Worm (Caenorhabditis elegans) whole organism, young adult: ENCODE measurements around the gene C25H3.16.

Experiments
- B0035.1 ChIP-seq: sonication (generic microtip); optimal IDR thresholded peaks from 2 replicates; lab custom pipeline; 2016; ENCODE audit warnings: missing genetic modification characterization, mild to moderate bottlenecking, missing compliant biosample characterization, missing genotype, missing genetic modification reagents
- F22D6.2 ChIP-seq: sonication (generic microtip); optimal IDR thresholded peaks from 2 replicates; lab custom pipeline; 2016; ENCODE audit warnings: mild to moderate bottlenecking, missing genetic modification characterization, missing compliant biosample characterization
- F23B12.7 ChIP-seq: sonication (generic microtip); optimal IDR thresholded peaks from 2 replicates; lab custom pipeline; 2017; ENCODE audit warnings: missing genetic modification characterization, mild to moderate bottlenecking, missing compliant biosample characterization, antibody characterized with exemption, moderate library complexity; ENCODE audit not compliant: insufficient read depth
- F33H1.4 ChIP-seq: fragments of 200-800 bp; sonication (Bioruptor generic); IDR thresholded peaks from 2 replicates; pipeline ENCODE4 v1.3.6; 2022; ENCODE audit warnings: missing genetic modification reagents, missing genetic modification characterization, missing compliant biosample characterization
- F49E8.2 ChIP-seq: sonication (generic microtip); optimal IDR thresholded peaks from 3 replicates; lab custom pipeline; 2017; ENCODE audit warnings: missing genetic modification characterization, mild to moderate bottlenecking, missing compliant biosample characterization, antibody characterized with exemption, moderate library complexity; ENCODE audit not compliant: insufficient read depth
- F55B11.4 ChIP-seq: sonication (generic microtip); optimal IDR thresholded peaks from 2 replicates; lab custom pipeline; 2016; ENCODE audit warnings: missing compliant biosample characterization, missing genetic modification characterization, borderline replicate concordance; ENCODE audit not compliant: insufficient read depth
- F57A8.1 ChIP-seq: fragments of 200-800 bp; sonication (Bioruptor generic); optimal IDR thresholded peaks from 2 replicates; lab custom pipeline; 2018; ENCODE audit warnings: mild to moderate bottlenecking, missing genetic modification characterization, moderate library complexity, missing compliant biosample characterization
- K12H6.12 ChIP-seq: fragments of 200-800 bp; sonication (Bioruptor generic); optimal IDR thresholded peaks from 2 replicates; lab custom pipeline; 2018; ENCODE audit warnings: mild to moderate bottlenecking, missing genetic modification characterization, missing compliant biosample characterization
- T07F8.4 ChIP-seq: sonication (generic microtip); optimal IDR thresholded peaks from 2 replicates; lab custom pipeline; 2016; ENCODE audit warnings: mild to moderate bottlenecking, missing genetic modification characterization, moderate library complexity, missing compliant biosample characterization
- Y67H2A.10 ChIP-seq: fragments of 200-800 bp; sonication (Bioruptor generic); conservative IDR thresholded peaks from 2 replicates; pipeline ENCODE4 v1.3.6; 2022; ENCODE audit warnings: missing genetic modification reagents, missing genetic modification characterization, missing compliant biosample characterization
- Y79H2A.3 ChIP-seq: fragments of 200-800 bp; sonication (Bioruptor generic); conservative IDR thresholded peaks from 2 replicates; pipeline ENCODE4 v1.3.6; 2022; ENCODE audit warnings: missing genetic modification reagents, missing genetic modification characterization, missing compliant biosample characterization
- aptf-2 ChIP-seq: fragments of 200-800 bp; sonication (Bioruptor generic); conservative IDR thresholded peaks from 2 replicates; pipeline ENCODE4 v1.3.6; 2022; ENCODE audit warnings: missing genetic modification reagents, missing genetic modification characterization, missing compliant biosample characterization
- athp-1 ChIP-seq: sonication (generic microtip); optimal IDR thresholded peaks from 2 replicates; lab custom pipeline; 2017; ENCODE audit warnings: mild to moderate bottlenecking, missing genetic modification characterization, missing compliant biosample characterization
- attf-5 ChIP-seq: fragments of 200-800 bp; sonication (Bioruptor generic); optimal IDR thresholded peaks from 2 replicates; lab custom pipeline; 2018; ENCODE audit warnings: mild to moderate bottlenecking, missing genetic modification characterization, missing compliant biosample characterization
- cebp-1 ChIP-seq, 2 experiments: fragments of 200-800 bp in 1 of 2; sonication (Bioruptor generic) in 1 of 2; sonication (generic microtip) in 1 of 2; IDR thresholded peaks in 1 of 2; optimal IDR thresholded peaks in 1 of 2; 2 replicates each; pipeline versions ENCODE4 v1.3.6 to Lab custom; 2017 to 2022; ENCODE audit warnings: missing compliant biosample characterization in 2 of 2, missing genetic modification characterization in 2 of 2, mild to moderate bottlenecking in 1 of 2, missing genetic modification reagents in 1 of 2, moderate library complexity in 1 of 2
- ceh-100 ChIP-seq: fragments of 200-800 bp; sonication (Bioruptor generic); IDR thresholded peaks from 2 replicates; pipeline ENCODE4 v1.3.6; 2022; ENCODE audit warnings: missing genetic modification reagents, missing genetic modification characterization, missing compliant biosample characterization
- ceh-40 ChIP-seq: fragments of 200-800 bp; sonication (Bioruptor generic); IDR thresholded peaks from 2 replicates; pipeline ENCODE4 v1.3.6; 2022; ENCODE audit warnings: missing genetic modification characterization, missing compliant biosample characterization
- ceh-58 ChIP-seq: fragments of 200-800 bp; sonication (Bioruptor generic); IDR thresholded peaks from 2 replicates; pipeline ENCODE4 v1.3.6; 2022; ENCODE audit warnings: missing genetic modification characterization, missing compliant biosample characterization
- ceh-91 ChIP-seq: fragments of 200-800 bp; sonication (Bioruptor generic); IDR thresholded peaks from 2 replicates; pipeline ENCODE4 v1.3.6; 2022; ENCODE audit warnings: missing genetic modification reagents, missing genetic modification characterization, missing compliant biosample characterization
- dox-1 ChIP-seq: fragments of 200-800 bp; sonication (Bioruptor generic); IDR thresholded peaks from 2 replicates; pipeline ENCODE4 v1.3.6; 2022; ENCODE audit warnings: missing genetic modification reagents, missing genetic modification characterization, missing compliant biosample characterization
- ekl-4 ChIP-seq: fragments of 200-800 bp; sonication (Bioruptor generic); IDR thresholded peaks from 2 replicates; pipeline ENCODE4 v1.3.6; 2022; ENCODE audit warnings: missing genetic modification reagents, missing genetic modification characterization, missing compliant biosample characterization
- ets-4 ChIP-seq: fragments of 200-800 bp; sonication (Bioruptor generic); optimal IDR thresholded peaks from 2 replicates; lab custom pipeline; 2018; ENCODE audit warnings: mild to moderate bottlenecking, missing genetic modification characterization, missing compliant biosample characterization
- gei-17 ChIP-seq: fragments of 200-800 bp; sonication (Bioruptor generic); optimal IDR thresholded peaks from 2 replicates; lab custom pipeline; 2018; ENCODE audit warnings: mild to moderate bottlenecking, missing genetic modification characterization, missing compliant biosample characterization
- him-1 ChIP-seq: sonication (generic microtip); optimal IDR thresholded peaks from 2 replicates; lab custom pipeline; 2016; ENCODE audit warnings: missing genotype, missing genetic modification reagents, missing genetic modification characterization, missing compliant biosample characterization
- hlh-26 ChIP-seq: fragments of 200-800 bp; sonication (Bioruptor generic); conservative IDR thresholded peaks from 2 replicates; pipeline ENCODE4 v1.3.6; 2022; ENCODE audit warnings: missing genetic modification reagents, missing genetic modification characterization, missing compliant biosample characterization
- hmg-1.2 ChIP-seq: fragments of 200-800 bp; sonication (Bioruptor generic); IDR thresholded peaks from 2 replicates; pipeline ENCODE4 v1.3.6; 2022; ENCODE audit warnings: missing genetic modification reagents, missing genetic modification characterization, missing compliant biosample characterization
- hmg-20 ChIP-seq: fragments of 200-800 bp; sonication (Bioruptor generic); IDR thresholded peaks from 2 replicates; pipeline ENCODE4 v1.3.6; 2022; ENCODE audit warnings: missing genetic modification reagents, missing genetic modification characterization, missing compliant biosample characterization
- let-607 ChIP-seq, 2 experiments: fragments of 200-800 bp in 1 of 2; sonication (Bioruptor generic) in 1 of 2; sonication (generic microtip) in 1 of 2; optimal IDR thresholded peaks; 2 replicates each; lab custom pipeline; 2016 to 2018; ENCODE audit warnings: mild to moderate bottlenecking in 2 of 2, missing compliant biosample characterization in 2 of 2, missing genetic modification characterization in 2 of 2, moderate library complexity in 2 of 2, missing genotype in 1 of 2
- lin-54 ChIP-seq: fragments of 200-800 bp; sonication (Bioruptor generic); optimal IDR thresholded peaks from 2 replicates; lab custom pipeline; 2018; ENCODE audit warnings: mild to moderate bottlenecking, missing genetic modification characterization, missing compliant biosample characterization
- lir-1 ChIP-seq: fragments of 200-800 bp; sonication (Bioruptor generic); conservative IDR thresholded peaks from 2 replicates; pipeline ENCODE4 v1.3.6; 2022; ENCODE audit warnings: missing genetic modification reagents, missing genetic modification characterization, missing compliant biosample characterization
- lsl-1 ChIP-seq: fragments of 200-800 bp; sonication (Bioruptor generic); optimal IDR thresholded peaks from 2 replicates; lab custom pipeline; 2018; ENCODE audit warnings: mild to moderate bottlenecking, missing genetic modification characterization, moderate library complexity, missing compliant biosample characterization
- madf-10 ChIP-seq: sonication (generic microtip); optimal IDR thresholded peaks from 2 replicates; lab custom pipeline; 2016; ENCODE audit warnings: mild to moderate bottlenecking, missing genetic modification characterization, missing compliant biosample characterization
- madf-6 ChIP-seq: fragments of 200-800 bp; sonication (Bioruptor generic); IDR thresholded peaks from 2 replicates; pipeline ENCODE4 v1.3.6; 2022; ENCODE audit warnings: missing genetic modification reagents, missing genetic modification characterization, missing compliant biosample characterization
- nfya-1 ChIP-seq: sonication (generic microtip); optimal IDR thresholded peaks from 2 replicates; lab custom pipeline; 2017; ENCODE audit warnings: antibody characterized with exemption, missing compliant biosample characterization, missing genetic modification characterization, borderline replicate concordance; ENCODE audit not compliant: insufficient read depth
- nhr-90 ChIP-seq: sonication (generic microtip); optimal IDR thresholded peaks from 2 replicates; lab custom pipeline; 2016; ENCODE audit warnings: missing genotype, mild to moderate bottlenecking, missing genetic modification characterization, missing compliant biosample characterization
- pbrm-1 ChIP-seq: fragments of 200-800 bp; sonication (Bioruptor generic); IDR thresholded peaks from 2 replicates; pipeline ENCODE4 v1.3.6; 2022; ENCODE audit warnings: missing genetic modification reagents, missing genetic modification characterization, missing compliant biosample characterization
- sea-2 ChIP-seq: fragments of 200-800 bp; sonication (Bioruptor generic); IDR thresholded peaks from 2 replicates; pipeline ENCODE4 v1.3.6; 2022; ENCODE audit warnings: missing genetic modification characterization, missing compliant biosample characterization
- snpc-4 ChIP-seq, 5 experiments: fragments of 150-350 bp in 1 of 5; sonication (generic microtip) in 4 of 5; optimal IDR thresholded peaks; 2 replicates each; lab custom pipeline; 2014 to 2018; ENCODE audit warnings: missing genetic modification characterization in 5 of 5, missing biosample characterization in 3 of 5, antibody characterized with exemption in 2 of 5, mild to moderate bottlenecking in 2 of 5, missing compliant biosample characterization in 2 of 5, missing genotype in 2 of 5, moderate library complexity in 2 of 5, missing genetic modification reagents in 1 of 5
- tbp1 ChIP-seq: fragments of 200-800 bp; sonication (Bioruptor generic); optimal IDR thresholded peaks from 2 replicates; lab custom pipeline; 2018; ENCODE audit warnings: mild to moderate bottlenecking, missing genetic modification characterization, missing compliant biosample characterization
- tbx-9 ChIP-seq: sonication (generic microtip); optimal IDR thresholded peaks from 2 replicates; lab custom pipeline; 2016; ENCODE audit warnings: borderline replicate concordance, missing genetic modification characterization, inconsistent platforms, missing compliant biosample characterization
- tlf-1 ChIP-seq: fragments of 200-800 bp; sonication (Bioruptor generic); optimal IDR thresholded peaks from 2 replicates; lab custom pipeline; 2018; ENCODE audit warnings: mild to moderate bottlenecking, missing genetic modification characterization, missing compliant biosample characterization
- zfh-2 ChIP-seq: fragments of 200-800 bp; sonication (Bioruptor generic); conservative IDR thresholded peaks from 2 replicates; pipeline ENCODE4 v1.3.6; 2022; ENCODE audit warnings: missing genetic modification reagents, missing genetic modification characterization, missing compliant biosample characterization
- ztf-18 ChIP-seq: sonication (generic microtip); optimal IDR thresholded peaks from 2 replicates; lab custom pipeline; 2016; ENCODE audit warnings: missing genotype, mild to moderate bottlenecking, missing genetic modification characterization, missing compliant biosample characterization
- ztf-28 ChIP-seq: fragments of 200-800 bp; sonication (Bioruptor generic); IDR thresholded peaks from 2 replicates; pipeline ENCODE4 v1.3.6; 2022; ENCODE audit warnings: missing genetic modification reagents, missing genetic modification characterization, missing compliant biosample characterization

C25H3.16 gene

ce11 chrII:5680703-5681102 lies 14.6 kb downstream of the C25H3.16 start, which contains the start of gene flp-27 (continued):
- no peak for TF ChIP-seq ztf-28 (GFP tag; lab: Robert Waterston, UW)
- TF ChIP-seq, all 124 proteins: peak for 0

- TF ChIP-seq athp-1 (peak; percentile 17), ceh-91 (GFP tag; lab: Robert Waterston, UW) (no peak), ztf-18 (peak; percentile 15), Y67H2A.10 (GFP tag; lab: Robert Waterston, UW) (no peak), F22D6.2 (tag; lab: Kevin White, UChicago) (no peak), hlh-26 (GFP tag; lab: Robert Waterston, UW) (no peak), ets-4 (GFP tag; lab: Kevin White, UChicago) (no peak), attf-5 (GFP tag; lab: Kevin White, UChicago) (peak; percentile 79), lir-1 (GFP tag; lab: Robert Waterston, UW) (no peak), zfh-2 (GFP tag; lab: Robert Waterston, UW) (no peak), tlf-1 (GFP tag; lab: Kevin White, UChicago) (peak; percentile 21), lsl-1 (GFP tag; lab: Kevin White, UChicago) (no peak), him-1 (no peak), ceh-40 (GFP tag; lab: Robert Waterston, UW) (no peak), tbp1 (GFP tag; lab: Kevin White, UChicago) (peak; percentile 41), gei-17 (GFP tag; lab: Kevin White, UChicago) (no peak), dox-1 (peak; percentile 71), F23B12.7 (tag; lab: Kevin White, UChicago) (no peak), let-607 (tag; optimal IDR thresholded peaks at IDR 0.05; lab: Kevin White, UChicago) (no peak), K12H6.12 (tag; lab: Kevin White, UChicago) (peak; percentile 20), nfya-1 (tag; lab: Kevin White, UChicago) (no peak), hmg-20 (GFP tag; lab: Robert Waterston, UW) (no peak), ceh-58 (GFP tag; lab: Robert Waterston, UW) (no peak), ceh-100 (GFP tag; lab: Robert Waterston, UW) (no peak), snpc-4 (GFP tag; optimal IDR thresholded peaks at IDR 0.05; lab: Kevin White, UChicago) (no peak), snpc-4 (tag; optimal IDR thresholded peaks at IDR 0.05; lab: Kevin White, UChicago) (peak in 3 of 4 experiments; percentile 10 to 46 (median 33)), nhr-90 (tag; lab: Kevin White, UChicago) (no peak), aptf-2 (GFP tag; lab: Robert Waterston, UW) (0 out of 2 replicates have a peak, but pooled peaks have one; percentile 28), sea-2 (GFP tag; lab: Robert Waterston, UW) (no peak), T07F8.4 (no peak), ekl-4 (GFP tag; lab: Robert Waterston, UW) (no peak), F57A8.1 (GFP tag; lab: Kevin White, UChicago) (no peak), Y79H2A.3 (GFP tag; lab: Robert Waterston, UW) (no peak), pbrm-1 (GFP tag; lab: Robert Waterston, UW) (peak; percentile 7; the same call in 1 of the 2 replicates), tbx-9 (no peak), lin-54 (GFP tag; lab: Kevin White, UChicago) (no peak), madf-6 (peak; percentile 12; the same call in 1 of the 2 replicates), cebp-1 (GFP tag; IDR thresholded peaks at IDR 0.05; lab: Robert Waterston, UW) (no peak; the same call in 1 of the 2 replicates), cebp-1 (tag; optimal IDR thresholded peaks at IDR 0.05; lab: Kevin White, UChicago) (peak; percentile 63), F33H1.4 (GFP tag; lab: Robert Waterston, UW) (no peak), F55B11.4 (tag; lab: Kevin White, UChicago) (no peak), F49E8.2 (no peak), madf-10 (tag; lab: Kevin White, UChicago) (peak; percentile 10), B0035.1 (tag; lab: Kevin White, UChicago) (no peak), hmg-1.2 (GFP tag; lab: Robert Waterston, UW) (0 out of 2 replicates have a peak, but pooled peaks have one; percentile 19)
Measured at ce11 chrII:5688959-5689358, 22.9 kb downstream of the C25H3.16 start, which contains the start of gene C25H3.11. Gene C25H3.11 (minus strand): TSS chrII:5689040.
